Worm (Caenorhabditis elegans): ENCODE measurements around the gene cpr-1.

cpr-1 gene

DNA sequence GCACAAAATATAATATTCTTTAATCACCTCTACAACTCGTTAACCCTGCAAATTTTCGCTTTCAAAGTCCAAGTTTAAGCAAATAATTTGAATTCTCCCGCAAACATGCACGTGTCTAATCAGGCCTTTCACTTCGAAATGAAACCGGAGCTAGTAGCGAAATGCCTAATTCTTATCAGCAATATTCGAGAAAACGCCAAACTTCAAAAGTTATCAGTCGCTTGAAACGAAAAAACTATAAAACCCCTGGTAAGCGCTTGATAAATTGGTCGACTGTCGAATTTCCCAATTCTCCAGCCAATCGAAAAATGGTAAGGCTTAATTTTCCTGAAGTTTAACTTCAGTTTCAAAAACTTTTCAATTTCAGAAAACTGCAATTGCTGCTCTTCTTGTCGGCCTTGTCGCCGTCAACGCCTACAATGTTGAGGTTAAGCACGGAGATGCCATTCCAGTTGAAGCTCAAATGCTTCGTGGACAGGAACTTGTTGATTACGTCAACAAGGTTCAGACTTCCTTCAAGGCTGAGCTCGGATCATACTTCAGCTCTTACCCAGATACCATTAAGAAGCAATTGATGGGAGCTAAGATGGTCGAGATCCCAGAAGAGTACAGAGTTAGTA, 27.6 kb downstream of the cpr-1 start, which contains the start of gene cpr-9:
Gene cpr-9, plus strand, starts transcription at position 188 of the 620 bp plus-strand sequence.
- TF ChIP-seq crh-2 (tag; optimal IDR thresholded peaks at IDR 0.05) (peak; percentile 37), nhr-77 (tag; optimal IDR thresholded peaks at IDR 0.05) (no peak), sma-9 (GFP tag; optimal IDR thresholded peaks at IDR 0.05) (peak; percentile 52), sma-9 (tag; optimal IDR thresholded peaks at IDR 0.05) (no peak), gmeb-1 (tag; optimal IDR thresholded peaks at IDR 0.05) (peak; percentile 34), mdl-1 (tag; optimal IDR thresholded peaks at IDR 0.05) (peak in 1 of 2 experiments; percentile 19), fos-1 (tag; optimal IDR thresholded peaks at IDR 0.05) (peak; percentile 46), nhr-21 (tag; optimal IDR thresholded peaks at IDR 0.05) (no peak), ceh-16 (tag; optimal IDR thresholded peaks at IDR 0.05) (no peak)

DNA sequence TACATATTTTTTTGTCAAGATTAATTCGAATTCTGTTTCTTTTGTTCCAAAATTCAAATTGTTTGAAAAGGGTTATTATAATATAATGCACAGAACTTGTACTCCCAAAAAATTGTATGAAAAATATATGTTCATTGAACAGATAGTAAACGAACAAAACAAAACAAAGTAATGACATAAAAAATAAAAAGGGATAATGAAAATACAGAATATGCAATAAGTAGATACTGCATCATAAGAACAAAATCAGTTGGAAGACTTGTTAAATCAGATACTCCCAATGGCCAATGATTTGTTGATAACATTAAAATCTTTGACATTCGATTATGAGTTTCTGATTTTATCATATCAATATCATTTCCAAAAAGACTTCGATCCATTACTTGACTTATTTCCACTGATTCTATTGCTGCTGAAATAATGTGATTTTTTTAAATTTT, 29.2 kb downstream of the cpr-1 start:
- TF ChIP-seq ztf-11 (tag; optimal IDR thresholded peaks at IDR 0.05) (no peak), fos-1 (tag; optimal IDR thresholded peaks at IDR 0.05) (peak; percentile 16), crh-2 (tag; optimal IDR thresholded peaks at IDR 0.05) (peak; percentile 38), nhr-10 (tag; optimal IDR thresholded peaks at IDR 0.05) (no peak), lin-13 (GFP tag; optimal IDR thresholded peaks at IDR 0.05) (peak; percentile 38), gmeb-1 (tag; optimal IDR thresholded peaks at IDR 0.05) (peak; percentile 9)

DNA sequence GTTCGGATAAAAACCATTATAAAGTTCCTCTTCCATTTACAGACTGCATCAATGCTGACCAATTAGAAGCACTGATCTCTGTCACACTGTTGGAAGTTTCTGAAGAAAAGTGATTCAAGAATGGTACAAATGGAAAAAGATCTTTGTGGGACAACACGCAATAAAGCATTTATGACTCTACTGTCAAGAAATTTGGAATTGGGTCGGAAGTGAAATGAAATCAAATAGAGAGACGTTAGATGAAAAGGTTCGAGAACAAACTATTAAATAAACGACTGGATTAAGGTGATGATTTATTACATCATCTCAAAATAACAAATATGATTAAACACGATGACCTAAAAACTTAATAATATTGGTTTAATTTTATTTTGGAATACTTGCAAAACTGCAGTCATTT, 31.1 kb downstream of the cpr-1 start, which contains the start of gene F57F5.3:
Gene F57F5.3, minus strand, starts transcription at position 101 of the 400 bp plus-strand sequence.
- TF ChIP-seq blmp-1 (tag; optimal IDR thresholded peaks at IDR 0.05; ENCODE audit: insufficient read depth) (no peak), Y55F3AM.14 (GFP tag; optimal IDR thresholded peaks at IDR 0.05) (no peak), nhr-21 (tag; optimal IDR thresholded peaks at IDR 0.05) (no peak), elt-1 (tag; optimal IDR thresholded peaks at IDR 0.05) (no peak), nhr-6 (tag; optimal IDR thresholded peaks at IDR 0.05) (no peak), sem-4 (tag; optimal IDR thresholded peaks at IDR 0.05) (no peak), alr-1 (tag; optimal IDR thresholded peaks at IDR 0.05) (no peak), lsy-2 (tag; optimal IDR thresholded peaks at IDR 0.05) (no peak), nhr-25 (tag; optimal IDR thresholded peaks at IDR 0.05) (no peak), nhr-12 (tag; optimal IDR thresholded peaks at IDR 0.05) (no peak), aly-2 (tag; optimal IDR thresholded peaks at IDR 0.05) (no peak), nhr-129 (tag; optimal IDR thresholded peaks at IDR 0.05) (no peak), dmd-4 (tag; optimal IDR thresholded peaks at IDR 0.05) (no peak), ceh-16 (tag; optimal IDR thresholded peaks at IDR 0.05) (no peak)

- no peak for TF ChIP-seq egl-27 (tag; optimal IDR thresholded peaks at IDR 0.05)
- TF ChIP-seq ceh-16 (tag; optimal IDR thresholded peaks at IDR 0.05): no peak
- TF ChIP-seq gmeb-1 (tag; optimal IDR thresholded peaks at IDR 0.05): no peak
- TF ChIP-seq ztf-11 (tag; optimal IDR thresholded peaks at IDR 0.05): no peak
- TF ChIP-seq unc-62 (GFP tag; optimal IDR thresholded peaks at IDR 0.05): no peak
- no peak for TF ChIP-seq aly-2 (tag; optimal IDR thresholded peaks at IDR 0.05)
- no peak for TF ChIP-seq nhr-11 (tag; optimal IDR thresholded peaks at IDR 0.05)
- TF ChIP-seq nhr-12 (tag; optimal IDR thresholded peaks at IDR 0.05): no peak
- peak; percentile 95 for TF ChIP-seq blmp-1 (tag; optimal IDR thresholded peaks at IDR 0.05; ENCODE audit: insufficient read depth)
- TF ChIP-seq nhr-6 (tag; optimal IDR thresholded peaks at IDR 0.05): no peak
- TF ChIP-seq unc-55 (GFP tag; optimal IDR thresholded peaks at IDR 0.05): no peak
- TF ChIP-seq mbf-1 (tag; optimal IDR thresholded peaks at IDR 0.05): no peak
- TF ChIP-seq nhr-129 (tag; optimal IDR thresholded peaks at IDR 0.05): no peak
- TF ChIP-seq ztf-4 (tag; optimal IDR thresholded peaks at IDR 0.05): no peak
- peak; percentile 20 for TF ChIP-seq fos-1 (tag; optimal IDR thresholded peaks at IDR 0.05)
- TF ChIP-seq skn-1 (tag; optimal IDR thresholded peaks at IDR 0.05): no peak
- TF ChIP-seq sma-9 (GFP tag; optimal IDR thresholded peaks at IDR 0.05): peak; percentile 11
- TF ChIP-seq sma-9 (tag; optimal IDR thresholded peaks at IDR 0.05): no peak
- TF ChIP-seq dmd-4 (tag; optimal IDR thresholded peaks at IDR 0.05): no peak
Observed at ce11 chrV:12011686-12012085, 36.3 kb downstream of the cpr-1 start.

- TF ChIP-seq R02D3.7 (tag; optimal IDR thresholded peaks at IDR 0.05): no peak
- TF ChIP-seq nhr-129 (tag; optimal IDR thresholded peaks at IDR 0.05): no peak
- no peak for TF ChIP-seq ceh-82 (tag; optimal IDR thresholded peaks at IDR 0.05)
- no peak for TF ChIP-seq mdl-1 (tag; optimal IDR thresholded peaks at IDR 0.05)
- TF ChIP-seq mbf-1 (tag; optimal IDR thresholded peaks at IDR 0.05): no peak
- no peak for TF ChIP-seq aly-2 (tag; optimal IDR thresholded peaks at IDR 0.05)
- TF ChIP-seq nhr-10 (tag; optimal IDR thresholded peaks at IDR 0.05): no peak
- TF ChIP-seq nhr-12 (tag; optimal IDR thresholded peaks at IDR 0.05): no peak
Observed at ce11 chrV:12013298-12013697, 37.9 kb downstream of the cpr-1 start, which contains the start of gene add-2. add-2 (minus strand) TSS chrV:12013406.
